Worm (Caenorhabditis elegans) whole organism, late embryonic: ENCODE measurements around the gene F11G11.13.
A peak's percentile ranks its signal among the peaks of the same experiment; 100 is the strongest.

Source experiments
- F13H6.1 ChIP-seq: sonication (generic microtip); optimal IDR thresholded peaks from 2 replicates; lab custom pipeline; 2016; ENCODE audit warnings: missing genetic modification characterization, missing compliant biosample characterization
- K02D7.2 ChIP-seq: sonication (generic microtip); optimal IDR thresholded peaks from 2 replicates; lab custom pipeline; 2017; ENCODE audit warnings: mild to moderate bottlenecking, missing genetic modification characterization, missing compliant biosample characterization
- K09A11.1 ChIP-seq: sonication (generic microtip); optimal IDR thresholded peaks from 2 replicates; lab custom pipeline; 2017; ENCODE audit warnings: antibody characterized with exemption, mild to moderate bottlenecking, missing genetic modification characterization, missing compliant biosample characterization; ENCODE audit not compliant: insufficient read depth
- T23F11.4 ChIP-seq: fragments of 200-800 bp; sonication (Bioruptor generic); optimal IDR thresholded peaks from 2 replicates; lab custom pipeline; 2018; ENCODE audit warnings: mild to moderate bottlenecking, missing genetic modification characterization, missing compliant biosample characterization
- Y22D7AL.16 ChIP-seq: sonication (generic microtip); optimal IDR thresholded peaks from 2 replicates; lab custom pipeline; 2016; ENCODE audit warnings: missing genetic modification characterization, missing compliant biosample characterization
- ceh-22 ChIP-seq: sonication (generic microtip); optimal IDR thresholded peaks from 2 replicates; lab custom pipeline; 2017; ENCODE audit warnings: missing biosample characterization, missing genetic modification characterization
- ceh-30 ChIP-seq: fragments of 150-350 bp; optimal IDR thresholded peaks from 2 replicates; lab custom pipeline; 2014; ENCODE audit warnings: missing biosample characterization, missing genetic modification characterization
- ceh-45 ChIP-seq: fragments of 200-800 bp; sonication (Bioruptor generic); IDR thresholded peaks from 2 replicates; pipeline ENCODE4 v1.3.6; 2022; ENCODE audit warnings: missing genetic modification reagents, missing genetic modification characterization, missing compliant biosample characterization
- ceh-48 ChIP-seq: sonication (generic microtip); optimal IDR thresholded peaks from 2 replicates; lab custom pipeline; 2016; ENCODE audit warnings: missing genetic modification characterization, inconsistent platforms, missing compliant biosample characterization
- ceh-9 ChIP-seq: sonication (generic microtip); optimal IDR thresholded peaks from 2 replicates; lab custom pipeline; 2016; ENCODE audit warnings: mild to moderate bottlenecking, missing genetic modification characterization, inconsistent platforms, missing compliant biosample characterization
- che-1 ChIP-seq: sonication (generic microtip); optimal IDR thresholded peaks from 2 replicates; lab custom pipeline; 2016; ENCODE audit warnings: mild to moderate bottlenecking, missing genetic modification characterization, missing compliant biosample characterization
- dmd-4 ChIP-seq: sonication (generic microtip); optimal IDR thresholded peaks from 2 replicates; lab custom pipeline; 2016; ENCODE audit warnings: borderline replicate concordance, missing genetic modification characterization, missing compliant biosample characterization
- elt-2 ChIP-seq: sonication (generic microtip); optimal IDR thresholded peaks from 2 replicates; lab custom pipeline; 2016; ENCODE audit warnings: missing genetic modification reagents, missing genetic modification characterization, missing compliant biosample characterization
- fax-1 ChIP-seq: sonication (generic microtip); optimal IDR thresholded peaks from 2 replicates; lab custom pipeline; 2016; ENCODE audit warnings: missing genotype, missing genetic modification characterization, missing compliant biosample characterization
- fkh-6 ChIP-seq: sonication (generic microtip); optimal IDR thresholded peaks from 2 replicates; lab custom pipeline; 2016; ENCODE audit warnings: missing genetic modification characterization, missing compliant biosample characterization
- hlh-13 ChIP-seq: fragments of 200-800 bp; sonication (Bioruptor generic); optimal IDR thresholded peaks from 2 replicates; lab custom pipeline; 2018; ENCODE audit warnings: mild to moderate bottlenecking, missing genetic modification characterization, missing compliant biosample characterization
- hlh-15 ChIP-seq: sonication (generic microtip); optimal IDR thresholded peaks from 2 replicates; lab custom pipeline; 2016; ENCODE audit warnings: missing genetic modification characterization, missing compliant biosample characterization
- hlh-30 ChIP-seq: sonication (generic microtip); optimal IDR thresholded peaks from 2 replicates; lab custom pipeline; 2017; ENCODE audit warnings: antibody characterized with exemption, missing genetic modification characterization, missing compliant biosample characterization; ENCODE audit not compliant: insufficient read depth
- lim-6 ChIP-seq: sonication (generic microtip); optimal IDR thresholded peaks from 2 replicates; lab custom pipeline; 2016; ENCODE audit warnings: missing genetic modification characterization, missing compliant biosample characterization
- mec-3 ChIP-seq: sonication (generic microtip); optimal IDR thresholded peaks from 2 replicates; lab custom pipeline; 2016; ENCODE audit warnings: borderline replicate concordance, missing genetic modification characterization, missing compliant biosample characterization
- nhr-232 ChIP-seq: sonication (generic microtip); optimal IDR thresholded peaks from 2 replicates; lab custom pipeline; 2016; ENCODE audit warnings: missing genetic modification characterization, missing compliant biosample characterization
- odd-2 ChIP-seq: sonication (generic microtip); optimal IDR thresholded peaks from 2 replicates; lab custom pipeline; 2017; ENCODE audit warnings: antibody characterized with exemption, mild to moderate bottlenecking, missing genetic modification characterization, missing compliant biosample characterization
- pax-1 ChIP-seq: fragments of 150-350 bp; optimal IDR thresholded peaks from 2 replicates; lab custom pipeline; 2014; ENCODE audit warnings: missing biosample characterization, missing genetic modification characterization
- pha-4 ChIP-seq: fragments of 150-350 bp; optimal IDR thresholded peaks from 2 replicates; lab custom pipeline; 2018; ENCODE audit warnings: missing biosample characterization, missing genetic modification reagents, missing genetic modification characterization
- ref-2 ChIP-seq: sonication (generic microtip); optimal IDR thresholded peaks from 2 replicates; lab custom pipeline; 2016; ENCODE audit warnings: missing genetic modification characterization, missing compliant biosample characterization
- rnt-1 ChIP-seq: sonication (generic microtip); optimal IDR thresholded peaks from 2 replicates; lab custom pipeline; 2016; ENCODE audit warnings: missing genetic modification characterization, missing compliant biosample characterization
- sdc-2 ChIP-seq: sonication (generic microtip); optimal IDR thresholded peaks from 2 replicates; lab custom pipeline; 2016; ENCODE audit warnings: missing genotype, missing genetic modification characterization, missing compliant biosample characterization
- tbx-2 ChIP-seq: sonication (generic microtip); optimal IDR thresholded peaks from 2 replicates; lab custom pipeline; 2016; ENCODE audit warnings: missing genetic modification characterization, missing compliant biosample characterization
- tbx-7 ChIP-seq: sonication (generic microtip); optimal IDR thresholded peaks from 2 replicates; lab custom pipeline; 2016; ENCODE audit warnings: missing genotype, missing genetic modification characterization, missing compliant biosample characterization
- ttx-3 ChIP-seq: sonication (generic microtip); optimal IDR thresholded peaks from 2 replicates; lab custom pipeline; 2016; ENCODE audit warnings: missing genetic modification reagents, missing genetic modification characterization, missing compliant biosample characterization
- unc-42 ChIP-seq: sonication (generic microtip); optimal IDR thresholded peaks from 2 replicates; lab custom pipeline; 2016; ENCODE audit warnings: missing genotype, missing genetic modification characterization, missing compliant biosample characterization
- unc-86 ChIP-seq: sonication (generic microtip); optimal IDR thresholded peaks from 2 replicates; lab custom pipeline; 2016; ENCODE audit warnings: missing genetic modification characterization, missing compliant biosample characterization

The F11G11.13 gene

DNA sequence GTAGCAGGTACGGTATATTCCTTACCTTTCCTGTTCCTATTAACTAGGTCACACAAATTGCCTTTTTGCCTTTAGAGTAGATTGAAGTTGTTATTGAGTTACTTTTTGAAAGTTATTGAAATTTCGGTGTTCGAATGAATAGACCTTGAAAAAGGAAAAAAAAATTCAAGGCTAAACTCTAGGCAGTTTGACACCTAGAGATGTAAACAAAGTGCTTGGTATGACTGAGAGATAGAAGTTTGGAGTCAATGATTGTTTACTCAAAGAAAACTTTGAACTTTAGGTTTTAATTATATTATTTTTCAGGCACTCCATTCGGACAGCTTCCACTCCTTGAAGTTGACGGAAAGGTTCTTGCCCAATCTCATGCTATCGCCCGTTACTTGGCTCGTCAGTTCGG lies 6.5 kb upstream of the F11G11.13 start:
- no peak for TF ChIP-seq fkh-6 (tag; lab: Kevin White, UChicago)
- no peak for TF ChIP-seq ttx-3 (tag; lab: Kevin White, UChicago)
- TF ChIP-seq mec-3 (tag; lab: Kevin White, UChicago), result no peak
- no peak for TF ChIP-seq unc-42 (tag; lab: Kevin White, UChicago)
- no peak for TF ChIP-seq rnt-1
- no peak for TF ChIP-seq ref-2 (tag; lab: Kevin White, UChicago)
- TF ChIP-seq unc-86 (tag; lab: Kevin White, UChicago), result no peak
- no peak for TF ChIP-seq ceh-45 (GFP tag; lab: Robert Waterston, UW)

DNA sequence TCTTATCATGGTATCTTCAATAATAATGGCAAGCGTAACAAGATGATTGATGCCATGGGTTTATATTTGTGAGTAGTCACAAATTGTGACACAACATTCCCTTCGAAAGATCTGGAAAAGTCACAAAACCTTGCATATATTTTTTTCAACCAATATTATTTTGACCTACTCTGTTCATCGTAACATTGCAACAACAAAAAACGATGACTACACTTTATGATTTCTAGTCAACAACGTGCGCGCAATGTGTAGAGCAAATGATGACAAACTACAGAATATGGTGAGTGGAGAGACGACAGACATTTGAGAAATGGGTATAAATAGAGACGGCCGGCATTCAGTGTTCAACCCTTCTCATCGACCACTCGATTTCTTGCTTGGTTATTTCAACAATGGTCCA lies 5.7 kb upstream of the F11G11.13 start, which contains the start of gene gst-7:
Gene gst-7 (plus strand): TSS at position 336 of the 400 bp plus-strand sequence.
- TF ChIP-seq rnt-1 (no peak), K02D7.2 (no peak), lim-6 (tag; lab: Kevin White, UChicago) (no peak), hlh-15 (tag; lab: Kevin White, UChicago) (no peak), elt-2 (tag; lab: Kevin White, UChicago) (peak; percentile 59), mec-3 (tag; lab: Kevin White, UChicago) (no peak)

DNA sequence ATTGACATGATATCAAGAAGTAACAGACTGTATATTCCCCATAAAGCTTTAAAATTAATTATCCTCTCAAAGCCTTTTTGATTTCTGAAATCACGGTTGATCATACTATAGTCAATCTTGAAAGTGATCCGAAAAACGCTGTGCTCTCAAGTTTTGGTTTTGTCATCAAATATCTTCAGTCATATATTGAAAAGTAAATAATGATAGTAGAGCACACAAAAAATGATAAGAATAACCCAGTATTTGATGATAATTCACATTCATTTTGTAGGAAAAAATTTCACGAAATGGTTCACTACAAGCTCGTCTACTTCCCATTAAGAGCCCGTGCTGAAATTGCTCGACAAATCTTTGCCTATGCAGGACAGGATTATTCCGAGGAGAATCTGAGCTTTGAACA lies 3.6 kb upstream of the F11G11.13 start, which contains the start of gene gst-6:
Gene gst-6 (plus strand): TSS at position 263 of the 400 bp plus-strand sequence.
- TF ChIP-seq dmd-4 (tag; lab: Kevin White, UChicago) (no peak), fax-1 (tag; lab: Kevin White, UChicago) (no peak), pax-1 (tag; lab: Kevin White, UChicago) (no peak), elt-2 (tag; lab: Kevin White, UChicago) (peak; percentile 30), K09A11.1 (no peak)
- TF ChIP-seq, all 69 proteins: peak for 1

DNA sequence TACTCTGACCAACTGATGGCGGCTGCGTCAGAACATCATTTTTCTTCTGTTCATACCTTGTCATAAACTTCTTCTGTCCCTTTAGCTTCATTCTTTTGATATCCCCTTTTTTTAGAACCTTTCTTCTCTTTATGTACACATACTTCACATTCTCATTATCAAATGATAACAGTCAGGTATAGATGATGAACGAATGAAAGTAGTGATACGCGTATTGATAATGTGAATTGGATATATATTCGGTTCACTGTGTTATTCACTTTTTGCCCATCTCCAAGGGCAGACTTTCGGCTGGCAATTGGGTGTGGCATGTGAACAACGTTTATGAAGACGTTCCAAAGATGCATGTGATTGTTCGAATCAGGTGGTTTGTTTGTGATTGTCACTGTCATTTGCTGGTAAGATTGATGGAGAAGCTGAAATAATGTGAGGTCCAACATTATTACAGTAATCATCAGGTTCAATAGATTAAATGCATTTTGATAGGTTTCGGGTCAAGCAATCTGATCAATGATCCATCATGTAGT lies 1.6 kb downstream of the F11G11.13 start, which contains the start of gene F11G11.15:
Gene F11G11.15 (plus strand): TSS at position 511 of the 527 bp plus-strand sequence.
- no peak for TF ChIP-seq K02D7.2
- no peak for TF ChIP-seq nhr-232
- no peak for TF ChIP-seq ceh-30 (tag; lab: Kevin White, UChicago)
- TF ChIP-seq tbx-2 (tag; lab: Kevin White, UChicago), result no peak
- no peak for TF ChIP-seq ceh-9 (tag; lab: Kevin White, UChicago)
- no peak for TF ChIP-seq tbx-7 (tag; lab: Kevin White, UChicago)
- no peak for TF ChIP-seq elt-2 (tag; lab: Kevin White, UChicago)
- TF ChIP-seq odd-2 (tag; lab: Kevin White, UChicago), result no peak
- no peak for TF ChIP-seq fax-1 (tag; lab: Kevin White, UChicago)
- TF ChIP-seq pha-4 (tag; lab: Kevin White, UChicago), result no peak
- TF ChIP-seq ceh-22, result no peak
- TF ChIP-seq hlh-30 (tag; lab: Kevin White, UChicago), result no peak

DNA sequence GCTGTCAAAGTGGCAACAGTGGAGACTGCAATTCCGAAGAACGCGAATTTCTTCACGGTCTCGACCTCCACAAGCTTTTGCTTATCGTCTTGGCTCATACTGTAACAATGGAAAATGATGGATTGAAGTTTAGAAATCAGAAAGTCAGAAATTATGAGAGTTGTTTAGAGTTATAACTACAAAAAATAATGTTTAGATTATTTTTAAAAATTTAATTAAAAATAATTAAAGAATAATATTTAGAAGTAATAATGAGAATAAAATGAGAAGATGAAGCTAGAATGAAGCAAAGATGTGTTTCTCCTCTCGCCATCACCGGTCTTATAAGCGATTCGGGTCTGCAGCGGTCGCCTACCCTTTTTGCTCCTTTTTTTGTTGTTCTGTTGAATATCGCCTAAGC lies 3.0 kb downstream of the F11G11.13 start, which contains the start of gene col-73:
Gene col-73 (minus strand): TSS at position 101 of the 400 bp plus-strand sequence.
- TF ChIP-seq Y22D7AL.16 (tag; lab: Kevin White, UChicago), result no peak
- TF ChIP-seq hlh-13 (GFP tag; lab: Kevin White, UChicago), result no peak
- TF ChIP-seq fax-1 (tag; lab: Kevin White, UChicago), result no peak
- TF ChIP-seq ceh-30 (tag; lab: Kevin White, UChicago), result no peak
- TF ChIP-seq che-1 (tag; lab: Kevin White, UChicago), result no peak
- no peak for TF ChIP-seq K09A11.1
- no peak for TF ChIP-seq F13H6.1 (tag; lab: Kevin White, UChicago)
- no peak for TF ChIP-seq T23F11.4 (GFP tag; lab: Kevin White, UChicago)
- TF ChIP-seq sdc-2 (tag; lab: Kevin White, UChicago), result no peak
- TF ChIP-seq ceh-48 (tag; lab: Kevin White, UChicago), result no peak
- no peak for TF ChIP-seq ttx-3 (tag; lab: Kevin White, UChicago)
- no peak for TF ChIP-seq unc-42 (tag; lab: Kevin White, UChicago)
